Worm (Caenorhabditis elegans): ENCODE data around the gene kbp-3.
A peak's percentile ranks its signal among the peaks of the same experiment; 100 is the strongest.

kbp-3 gene

DNA sequence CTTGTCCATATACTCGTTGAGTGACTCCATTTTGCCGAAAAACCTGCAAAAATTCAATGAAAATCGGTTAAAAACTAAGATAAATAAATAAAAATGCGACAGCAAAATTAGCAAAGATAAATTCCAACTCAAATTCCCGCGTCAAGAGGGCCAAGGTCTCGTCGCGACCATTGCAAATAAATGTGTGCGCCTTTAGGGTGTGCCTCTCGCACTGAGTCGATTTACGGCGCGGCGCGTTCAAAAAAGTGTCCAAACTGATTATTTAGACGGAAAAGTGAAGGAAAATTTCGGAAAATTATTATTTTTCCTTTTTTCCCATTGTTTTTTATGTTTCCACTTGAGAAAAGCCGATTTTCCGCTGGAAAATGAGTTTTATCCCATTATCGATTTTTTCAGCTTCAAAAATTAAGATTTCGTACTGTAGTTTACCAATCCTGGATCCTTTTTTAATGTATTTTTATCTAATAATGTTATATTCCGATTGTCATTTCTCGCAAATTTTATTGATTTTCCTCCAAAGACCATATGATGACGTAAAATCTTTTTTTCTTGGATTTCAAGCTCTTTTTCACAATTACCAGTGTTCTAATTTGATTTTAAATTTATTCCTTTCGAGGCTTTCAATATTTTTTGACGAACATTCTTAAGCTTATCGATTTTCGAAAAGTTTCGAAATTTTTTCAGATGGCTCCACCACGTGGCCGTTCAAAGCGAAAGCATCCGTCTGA lies at the start of gene kbp-3, which contains the start of gene nurf-1 (continued):
- no peak for TF ChIP-seq C04F5.9 (tag; optimal IDR thresholded peaks at IDR 0.05)
- TF ChIP-seq lir-3 (tag; optimal IDR thresholded peaks at IDR 0.05; ENCODE audit: poor library complexity), result no peak
- TF ChIP-seq hpl-2 (GFP tag; optimal IDR thresholded peaks at IDR 0.05), result no peak
- peak; percentile 57 for TF ChIP-seq nhr-71 (tag; optimal IDR thresholded peaks at IDR 0.05)
- no peak for TF ChIP-seq lin-14 (GFP tag; optimal IDR thresholded peaks at IDR 0.05)
- TF ChIP-seq blmp-1 (tag; optimal IDR thresholded peaks at IDR 0.05), result peak; percentile 33
- no peak for TF ChIP-seq mef-2 (tag; optimal IDR thresholded peaks at IDR 0.05)
- no peak for TF ChIP-seq mab-9 (GFP tag; IDR thresholded peaks at IDR 0.05)
- TF ChIP-seq fos-1 (tag; optimal IDR thresholded peaks at IDR 0.05), result no peak
- no peak for TF ChIP-seq pax-3 (tag; optimal IDR thresholded peaks at IDR 0.05)
- peak; percentile 47 for TF ChIP-seq nhr-20 (tag; optimal IDR thresholded peaks at IDR 0.05)
- no peak for TF ChIP-seq pqm-1 (tag; optimal IDR thresholded peaks at IDR 0.05)
- TF ChIP-seq nhr-76 (tag; optimal IDR thresholded peaks at IDR 0.05), result no peak
- peak in 1 of 6 experiments; percentile 45 for TF ChIP-seq elt-3 (tag; optimal IDR thresholded peaks at IDR 0.05)
- peak; percentile 14 for TF ChIP-seq swsn-7 (tag; optimal IDR thresholded peaks at IDR 0.05)
- peak; percentile 53 for TF ChIP-seq nhr-47 (tag; optimal IDR thresholded peaks at IDR 0.05)
- no peak for TF ChIP-seq C34B4.2 (tag; optimal IDR thresholded peaks at IDR 0.05)
- no peak for TF ChIP-seq ets-5 (GFP tag; IDR thresholded peaks at IDR 0.05)
- TF ChIP-seq lin-15B (tag; optimal IDR thresholded peaks at IDR 0.05), result peak; percentile 65
- TF ChIP-seq ama-1 (optimal IDR thresholded peaks at IDR 0.05), result no peak
- no peak for TF ChIP-seq egl-27 (tag; optimal IDR thresholded peaks at IDR 0.05)
- no peak for TF ChIP-seq unc-86 (tag; optimal IDR thresholded peaks at IDR 0.05)
- TF ChIP-seq sup-37 (GFP tag; optimal IDR thresholded peaks at IDR 0.05), result no peak
- TF ChIP-seq dpl-1 (GFP tag; optimal IDR thresholded peaks at IDR 0.05), result peak; percentile 86 to 93 (median 89)
- TF ChIP-seq snu-23 (GFP tag; optimal IDR thresholded peaks at IDR 0.05), result peak; percentile 68
- no peak for TF ChIP-seq nhr-85 (tag)
- TF ChIP-seq efl-3 (GFP tag; optimal IDR thresholded peaks at IDR 0.05), result no peak
- TF ChIP-seq snpc-4 (tag; optimal IDR thresholded peaks at IDR 0.05), result peak; percentile 9
- no peak for TF ChIP-seq hlh-4 (tag; optimal IDR thresholded peaks at IDR 0.05)
- TF ChIP-seq C16A3.4 (tag; optimal IDR thresholded peaks at IDR 0.05), result peak; percentile 67
- TF ChIP-seq nhr-90 (tag; optimal IDR thresholded peaks at IDR 0.05; ENCODE audit: poor library complexity), result no peak
- no peak for TF ChIP-seq grh-1 (GFP tag; IDR thresholded peaks at IDR 0.05)
- no peak for TF ChIP-seq elt-2 (tag; optimal IDR thresholded peaks at IDR 0.05)

DNA sequence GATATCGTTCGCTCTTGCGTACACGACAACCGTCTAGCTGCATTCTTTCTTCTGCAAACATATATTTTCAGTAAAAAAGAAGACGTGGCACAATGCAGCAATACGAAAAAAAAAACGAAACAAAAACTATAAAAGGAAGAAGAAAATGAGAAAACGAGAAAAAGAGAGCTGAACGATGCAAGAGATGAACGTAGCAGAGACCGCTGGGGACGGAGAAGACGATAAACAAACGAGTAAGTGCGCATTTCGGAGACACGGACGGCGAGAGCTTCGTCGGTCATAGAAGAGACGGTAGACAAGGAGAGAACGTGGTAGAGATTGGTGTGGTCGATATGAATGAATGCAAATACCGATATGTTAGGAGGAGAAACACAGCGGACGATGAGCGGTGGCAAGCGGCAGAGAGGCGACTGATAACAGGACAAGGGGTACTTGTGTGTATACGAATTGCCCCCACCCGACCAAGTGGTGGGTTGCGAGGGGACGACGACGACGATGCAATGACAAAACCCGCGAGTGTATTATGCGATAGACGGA lies 48.1 kb upstream of the kbp-3 start, which contains the start of gene K04B12.2:
K04B12.2 (minus strand) TSS at position 51 of the 537 bp plus-strand sequence.
- no peak for TF ChIP-seq efl-3 (GFP tag; optimal IDR thresholded peaks at IDR 0.05)
- TF ChIP-seq nhr-85 (tag), result peak; percentile 78
- TF ChIP-seq efl-1 (optimal IDR thresholded peaks at IDR 0.05), result peak; percentile 73 to 89
- TF ChIP-seq efl-1 (GFP tag; optimal IDR thresholded peaks at IDR 0.05 in 1 of 2), result peak; percentile 63 to 96
- peak in 3 of 6 experiments; percentile 1 to 52 (median 30) for TF ChIP-seq elt-3 (tag; optimal IDR thresholded peaks at IDR 0.05)
- TF ChIP-seq grh-1 (GFP tag; IDR thresholded peaks at IDR 0.05), result no peak
- peak; percentile 60 for TF ChIP-seq snpc-4 (tag; optimal IDR thresholded peaks at IDR 0.05)
- peak in 2 of 3 experiments; percentile 46 to 66 for TF ChIP-seq ceh-82 (tag; optimal IDR thresholded peaks at IDR 0.05)
- TF ChIP-seq rnt-1 (tag; optimal IDR thresholded peaks at IDR 0.05), result peak; percentile 48
- peak; percentile 42 for TF ChIP-seq tbx-2 (tag; optimal IDR thresholded peaks at IDR 0.05)
- TF ChIP-seq fos-1 (tag; optimal IDR thresholded peaks at IDR 0.05), result peak; percentile 74
- peak; percentile 75 for TF ChIP-seq nhr-71 (tag; optimal IDR thresholded peaks at IDR 0.05)
- peak; percentile 16 for TF ChIP-seq F16B12.6 (tag; optimal IDR thresholded peaks at IDR 0.05)
- no peak for TF ChIP-seq jun-1 (tag; optimal IDR thresholded peaks at IDR 0.05)
- TF ChIP-seq nhr-19 (GFP tag; conservative IDR thresholded peaks at IDR 0.05), result peak; percentile 50
- TF ChIP-seq tlp-1 (tag; optimal IDR thresholded peaks at IDR 0.05), result no peak
- TF ChIP-seq lin-35 (GFP tag; optimal IDR thresholded peaks at IDR 0.05), result peak; percentile 64 to 84
- TF ChIP-seq pqm-1 (tag; optimal IDR thresholded peaks at IDR 0.05), result peak; percentile 40
- no peak for TF ChIP-seq lin-39 (tag; optimal IDR thresholded peaks at IDR 0.05)
- peak; percentile 4 for TF ChIP-seq lin-13 (GFP tag; optimal IDR thresholded peaks at IDR 0.05)
- no peak for TF ChIP-seq hlh-17 (GFP tag; optimal IDR thresholded peaks at IDR 0.05; ENCODE audit: borderline replicate concordance)
- peak; percentile 57 to 67 (median 63) for TF ChIP-seq dpl-1 (GFP tag; optimal IDR thresholded peaks at IDR 0.05)
- TF ChIP-seq sup-37 (GFP tag; optimal IDR thresholded peaks at IDR 0.05), result no peak
- peak; percentile 74 for TF ChIP-seq nhr-20 (tag; optimal IDR thresholded peaks at IDR 0.05)
- TF ChIP-seq blmp-1 (tag; optimal IDR thresholded peaks at IDR 0.05), result peak; percentile 57
- no peak for TF ChIP-seq C04F5.9 (tag; optimal IDR thresholded peaks at IDR 0.05)
- peak; percentile 70 for TF ChIP-seq nhr-47 (tag; optimal IDR thresholded peaks at IDR 0.05)
- TF ChIP-seq lsy-2 (tag; optimal IDR thresholded peaks at IDR 0.05), result peak; percentile 35 to 76
- no peak for TF ChIP-seq zag-1 (tag; optimal IDR thresholded peaks at IDR 0.05)
- TF ChIP-seq irx-1 (tag; optimal IDR thresholded peaks at IDR 0.05), result no peak
